Worm (Caenorhabditis elegans): ENCODE measurements around the gene F13H8.6.
A peak's percentile ranks its signal among the peaks of the same experiment; 100 is the strongest.

F13H8.6 gene

ce11 chrII:6286865-6287264 lies at the start of gene F13H8.6:
TSS of gene F13H8.6 (minus strand) at chrII:6286965.
- TF ChIP-seq lin-13 (tag; optimal IDR thresholded peaks at IDR 0.05) (no peak), unc-120 (tag; optimal IDR thresholded peaks at IDR 0.05; ENCODE audit: poor library complexity, severe bottlenecking) (no peak), unc-62 (GFP tag; optimal IDR thresholded peaks at IDR 0.05) (no peak), sem-2 (GFP tag; optimal IDR thresholded peaks at IDR 0.05) (no peak), ham-2 (GFP tag; optimal IDR thresholded peaks at IDR 0.05) (no peak), tbx-8 (GFP tag; optimal IDR thresholded peaks at IDR 0.05) (no peak), nhr-2 (tag; optimal IDR thresholded peaks at IDR 0.05) (no peak), ztf-11 (tag; optimal IDR thresholded peaks at IDR 0.05) (no peak), blmp-1 (tag; optimal IDR thresholded peaks at IDR 0.05) (no peak), bed-3 (GFP tag; optimal IDR thresholded peaks at IDR 0.05) (no peak), ceh-43 (GFP tag; optimal IDR thresholded peaks at IDR 0.05) (no peak), lin-32 (GFP tag; optimal IDR thresholded peaks at IDR 0.05) (no peak), ces-1 (GFP tag; optimal IDR thresholded peaks at IDR 0.05) (no peak), mep-1 (tag; optimal IDR thresholded peaks at IDR 0.05) (no peak), lsy-2 (tag; optimal IDR thresholded peaks at IDR 0.05) (no peak), ceh-83 (GFP tag; optimal IDR thresholded peaks at IDR 0.05) (no peak)

- TF ChIP-seq ces-1 (GFP tag; optimal IDR thresholded peaks at IDR 0.05), result no peak
- no peak for TF ChIP-seq elt-3 (tag; optimal IDR thresholded peaks at IDR 0.05)
- TF ChIP-seq mls-2 (tag; optimal IDR thresholded peaks at IDR 0.05), result no peak
- TF ChIP-seq sem-2 (GFP tag; optimal IDR thresholded peaks at IDR 0.05), result no peak
- TF ChIP-seq cnd-1 (tag; optimal IDR thresholded peaks at IDR 0.05), result no peak
- no peak for TF ChIP-seq pha-4 (tag; optimal IDR thresholded peaks at IDR 0.05)
- TF ChIP-seq unc-120 (tag; optimal IDR thresholded peaks at IDR 0.05; ENCODE audit: poor library complexity, severe bottlenecking), result no peak
- TF ChIP-seq nhr-237 (tag; optimal IDR thresholded peaks at IDR 0.05), result no peak
- no peak for TF ChIP-seq nhr-12 (tag; optimal IDR thresholded peaks at IDR 0.05)
- TF ChIP-seq hlh-1 (tag; optimal IDR thresholded peaks at IDR 0.05), result no peak
- TF ChIP-seq ham-2 (GFP tag; optimal IDR thresholded peaks at IDR 0.05), result no peak
- no peak for TF ChIP-seq unc-39 (tag; optimal IDR thresholded peaks at IDR 0.05)
Observed at ce11 chrII:6335358-6335757, 48.6 kb upstream of the F13H8.6 start, which contains the start of gene C32D5.14. TSS of gene C32D5.14 (plus strand) at chrII:6335488.

ce11 chrII:6334745-6335260 lies 48.0 kb upstream of the F13H8.6 start:
- TF ChIP-seq unc-120 (tag; optimal IDR thresholded peaks at IDR 0.05; ENCODE audit: poor library complexity, severe bottlenecking) (no peak), snpc-4 (tag; optimal IDR thresholded peaks at IDR 0.05) (no peak), ztf-11 (tag; optimal IDR thresholded peaks at IDR 0.05) (no peak), mab-5 (tag; optimal IDR thresholded peaks at IDR 0.05) (no peak), lsy-2 (tag; optimal IDR thresholded peaks at IDR 0.05) (no peak), ceh-43 (GFP tag; optimal IDR thresholded peaks at IDR 0.05) (no peak), lin-13 (tag; optimal IDR thresholded peaks at IDR 0.05) (no peak), drap-1 (GFP tag; optimal IDR thresholded peaks at IDR 0.05) (no peak), unc-39 (tag; optimal IDR thresholded peaks at IDR 0.05) (no peak), nhr-2 (tag; optimal IDR thresholded peaks at IDR 0.05) (no peak), blmp-1 (tag; optimal IDR thresholded peaks at IDR 0.05) (no peak), ces-1 (GFP tag; optimal IDR thresholded peaks at IDR 0.05) (no peak), sem-2 (GFP tag; optimal IDR thresholded peaks at IDR 0.05) (no peak), lin-32 (GFP tag; optimal IDR thresholded peaks at IDR 0.05) (no peak), ham-2 (GFP tag; optimal IDR thresholded peaks at IDR 0.05) (no peak), nhr-237 (tag; optimal IDR thresholded peaks at IDR 0.05) (no peak), unc-62 (GFP tag; optimal IDR thresholded peaks at IDR 0.05) (no peak), nhr-12 (tag; optimal IDR thresholded peaks at IDR 0.05) (no peak), mep-1 (tag; optimal IDR thresholded peaks at IDR 0.05) (no peak), cnd-1 (tag; optimal IDR thresholded peaks at IDR 0.05) (no peak)

ce11 chrII:6333887-6334286 lies 47.1 kb upstream of the F13H8.6 start, which contains the start of gene ttc-39B:
TSS of gene ttc-39B (minus strand) at chrII:6333987.
- TF ChIP-seq cnd-1 (tag; optimal IDR thresholded peaks at IDR 0.05), result no peak

- peak; percentile 8 for TF ChIP-seq elt-1 (tag; optimal IDR thresholded peaks at IDR 0.05; ENCODE audit: borderline replicate concordance, insufficient read depth)
- peak; percentile 10 for TF ChIP-seq bed-3 (GFP tag; optimal IDR thresholded peaks at IDR 0.05)
- no peak for TF ChIP-seq flh-1 (GFP tag; optimal IDR thresholded peaks at IDR 0.05)
- TF ChIP-seq drap-1 (GFP tag; optimal IDR thresholded peaks at IDR 0.05), result peak; percentile 71
- no peak for TF ChIP-seq ham-2 (GFP tag; optimal IDR thresholded peaks at IDR 0.05)
- TF ChIP-seq nhr-12 (tag; optimal IDR thresholded peaks at IDR 0.05), result no peak
- TF ChIP-seq mab-5 (tag; optimal IDR thresholded peaks at IDR 0.05), result no peak
- no peak for TF ChIP-seq lin-32 (GFP tag; optimal IDR thresholded peaks at IDR 0.05)
- no peak for TF ChIP-seq tbx-8 (GFP tag; optimal IDR thresholded peaks at IDR 0.05)
- peak; percentile 75 for TF ChIP-seq ces-1 (GFP tag; optimal IDR thresholded peaks at IDR 0.05)
- no peak for TF ChIP-seq ceh-83 (GFP tag; optimal IDR thresholded peaks at IDR 0.05)
- peak; percentile 55 for TF ChIP-seq ztf-11 (tag; optimal IDR thresholded peaks at IDR 0.05)
- peak; percentile 66 for TF ChIP-seq ceh-43 (GFP tag; optimal IDR thresholded peaks at IDR 0.05)
- no peak for TF ChIP-seq blmp-1 (tag; optimal IDR thresholded peaks at IDR 0.05)
- TF ChIP-seq mep-1 (tag; optimal IDR thresholded peaks at IDR 0.05), result peak; percentile 87
- no peak for TF ChIP-seq snpc-4 (tag; optimal IDR thresholded peaks at IDR 0.05)
- peak; percentile 67 for TF ChIP-seq mls-2 (tag; optimal IDR thresholded peaks at IDR 0.05)
- TF ChIP-seq nhr-2 (tag; optimal IDR thresholded peaks at IDR 0.05), result no peak
- peak; percentile 73 for TF ChIP-seq unc-62 (GFP tag; optimal IDR thresholded peaks at IDR 0.05)
- TF ChIP-seq sem-2 (GFP tag; optimal IDR thresholded peaks at IDR 0.05), result no peak
- peak; percentile 76 for TF ChIP-seq hlh-1 (tag; optimal IDR thresholded peaks at IDR 0.05)
- TF ChIP-seq nhr-237 (tag; optimal IDR thresholded peaks at IDR 0.05), result peak; percentile 71
- TF ChIP-seq ceh-39 (tag; optimal IDR thresholded peaks at IDR 0.05), result peak; percentile 46
- no peak for TF ChIP-seq nhr-76 (tag; optimal IDR thresholded peaks at IDR 0.05)
- peak; percentile 87 for TF ChIP-seq lin-13 (tag; optimal IDR thresholded peaks at IDR 0.05)
- no peak for TF ChIP-seq nhr-28 (tag; optimal IDR thresholded peaks at IDR 0.05)
- TF ChIP-seq pha-4 (tag; optimal IDR thresholded peaks at IDR 0.05), result peak; percentile 64
- peak; percentile 55 for TF ChIP-seq cnd-1 (tag; optimal IDR thresholded peaks at IDR 0.05)
- TF ChIP-seq sptf-1 (tag; optimal IDR thresholded peaks at IDR 0.05), result peak; percentile 82
- TF ChIP-seq unc-39 (tag; optimal IDR thresholded peaks at IDR 0.05), result peak; percentile 12
- peak; percentile 49 for TF ChIP-seq M03D4.4 (tag; optimal IDR thresholded peaks at IDR 0.05)
- TF ChIP-seq elt-3 (tag; optimal IDR thresholded peaks at IDR 0.05), result no peak
Observed at ce11 chrII:6331222-6331830, 44.6 kb upstream of the F13H8.6 start, which contains the start of gene set-4. TSS of gene set-4 (minus strand) at chrII:6331341.
